Worm (Caenorhabditis elegans) whole organism, young adult: ENCODE measurements around the gene parp-2.

Experiments
- C17E4.6 ChIP-seq: fragments of 200-800 bp; sonication (Bioruptor generic); IDR thresholded peaks from 2 replicates; pipeline ENCODE4 v1.3.6; 2022; ENCODE audit warnings: missing genetic modification reagents, missing genetic modification characterization, missing compliant biosample characterization
- D2030.7 ChIP-seq: fragments of 200-800 bp; sonication (Bioruptor generic); IDR thresholded peaks from 2 replicates; pipeline ENCODE4 v1.3.6; 2022; ENCODE audit warnings: missing genetic modification reagents, missing genetic modification characterization, missing compliant biosample characterization
- F49E8.2 ChIP-seq: sonication (generic microtip); optimal IDR thresholded peaks from 3 replicates; lab custom pipeline; 2017; ENCODE audit warnings: missing genetic modification characterization, mild to moderate bottlenecking, missing compliant biosample characterization, antibody characterized with exemption, moderate library complexity; ENCODE audit not compliant: insufficient read depth
- F57C9.4 ChIP-seq: sonication (generic microtip); optimal IDR thresholded peaks from 2 replicates; lab custom pipeline; 2017; ENCODE audit warnings: mild to moderate bottlenecking, missing genetic modification characterization, missing compliant biosample characterization
- K11D2.4 ChIP-seq: fragments of 200-800 bp; sonication (Bioruptor generic); IDR thresholded peaks from 2 replicates; pipeline ENCODE4 v1.3.6; 2022; ENCODE audit warnings: missing genetic modification reagents, missing genetic modification characterization, missing compliant biosample characterization
- Y79H2A.3 ChIP-seq: fragments of 200-800 bp; sonication (Bioruptor generic); conservative IDR thresholded peaks from 2 replicates; pipeline ENCODE4 v1.3.6; 2022; ENCODE audit warnings: missing genetic modification reagents, missing genetic modification characterization, missing compliant biosample characterization
- ama-1 ChIP-seq, 3 experiments: fragments of 150-350 bp in 1 of 3; sonication (generic microtip) in 2 of 3; optimal IDR thresholded peaks; 2 replicates each; lab custom pipeline; 2014 to 2018; ENCODE audit warnings: missing biosample characterization in 2 of 3, missing genetic modification characterization in 2 of 3, missing genetic modification reagents in 2 of 3
- chd-7 ChIP-seq: sonication (generic microtip); optimal IDR thresholded peaks from 2 replicates; lab custom pipeline; 2016; ENCODE audit warnings: mild to moderate bottlenecking, missing genetic modification characterization, moderate library complexity, missing compliant biosample characterization
- dpl-1 ChIP-seq: fragments of 150-350 bp; optimal IDR thresholded peaks from 2 replicates; lab custom pipeline; 2014; ENCODE audit warnings: missing biosample characterization, missing genetic modification reagents, missing genetic modification characterization
- mel-28 ChIP-seq: sonication (generic microtip); optimal IDR thresholded peaks from 2 replicates; lab custom pipeline; 2016; ENCODE audit warnings: borderline replicate concordance, mild to moderate bottlenecking, missing genetic modification characterization, missing compliant biosample characterization
- nfya-1 ChIP-seq: sonication (generic microtip); optimal IDR thresholded peaks from 2 replicates; lab custom pipeline; 2017; ENCODE audit warnings: antibody characterized with exemption, missing compliant biosample characterization, missing genetic modification characterization, borderline replicate concordance; ENCODE audit not compliant: insufficient read depth
- pha-4 ChIP-seq: fragments of 150-350 bp; sonication (generic microtip); optimal IDR thresholded peaks from 2 replicates; lab custom pipeline; 2014; ENCODE audit warnings: missing biosample characterization, missing genetic modification reagents, missing genetic modification characterization
- snpc-4 ChIP-seq, 5 experiments: fragments of 150-350 bp in 1 of 5; sonication (generic microtip) in 4 of 5; optimal IDR thresholded peaks; 2 replicates each; lab custom pipeline; 2014 to 2018; ENCODE audit warnings: missing genetic modification characterization in 5 of 5, missing biosample characterization in 3 of 5, antibody characterized with exemption in 2 of 5, mild to moderate bottlenecking in 2 of 5, missing compliant biosample characterization in 2 of 5, missing genotype in 2 of 5, moderate library complexity in 2 of 5, missing genetic modification reagents in 1 of 5
- ztf-26 ChIP-seq: sonication (generic microtip); optimal IDR thresholded peaks from 2 replicates; lab custom pipeline; 2017; ENCODE audit warnings: missing genetic modification characterization, missing compliant biosample characterization

DNA sequence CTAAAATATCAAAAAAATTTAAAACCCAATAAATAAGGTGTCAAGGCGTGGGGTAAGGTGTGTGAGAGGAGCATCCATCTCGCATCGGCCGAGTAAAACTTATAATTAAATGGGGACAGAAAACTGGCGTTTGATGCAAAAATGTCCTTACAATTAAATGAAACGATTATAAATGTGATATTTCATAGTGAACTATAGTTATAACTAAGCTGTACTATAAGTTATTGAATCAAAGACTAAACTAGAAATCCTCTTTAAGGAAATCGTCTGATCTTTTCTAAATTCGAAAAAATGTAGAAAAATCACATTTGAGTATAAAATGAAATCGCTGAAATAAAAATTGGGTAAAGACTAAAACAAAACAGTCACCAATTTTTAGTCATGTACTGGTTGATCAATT is 42.1 kb upstream of the parp-2 start, which contains the start of gene sra-6:
- no peak for TF ChIP-seq pha-4 (tag; lab: Kevin White, UChicago)
- no peak for TF ChIP-seq F57C9.4 (tag; lab: Kevin White, UChicago)
- no peak for TF ChIP-seq C17E4.6
- TF ChIP-seq D2030.7 (GFP tag; lab: Robert Waterston, UW), result no peak
- TF ChIP-seq snpc-4 (GFP tag; optimal IDR thresholded peaks at IDR 0.05; lab: Kevin White, UChicago), result no peak
- TF ChIP-seq snpc-4 (tag; optimal IDR thresholded peaks at IDR 0.05; lab: Kevin White, UChicago), result no peak
- TF ChIP-seq mel-28 (tag; lab: Kevin White, UChicago), result no peak
- TF ChIP-seq dpl-1 (GFP tag; lab: Kevin White, UChicago), result no peak
- TF ChIP-seq ztf-26 (tag; lab: Kevin White, UChicago), result no peak
- TF ChIP-seq F49E8.2 (tag; lab: Kevin White, UChicago), result no peak
- TF ChIP-seq K11D2.4 (GFP tag; lab: Robert Waterston, UW), result no peak
- TF ChIP-seq ama-1 (optimal IDR thresholded peaks at IDR 0.05; lab: Kevin White, UChicago), result no peak
- no peak for TF ChIP-seq ama-1 (GFP tag; optimal IDR thresholded peaks at IDR 0.05; lab: Kevin White, UChicago)
- TF ChIP-seq nfya-1 (tag; lab: Kevin White, UChicago), result no peak
- no peak for TF ChIP-seq Y79H2A.3
- no peak for TF ChIP-seq chd-7 (tag; lab: Kevin White, UChicago)
